Fruit fly (Drosophila melanogaster) whole organism, adult: Measurements from ENCODE around the gene CG4270.

ENCODE experiments used
- CG1620 ChIP-seq: fragments of 200-800 bp; sonication (Bioruptor generic); optimal IDR thresholded peaks from 2 replicates; lab custom pipeline; 2016; ENCODE audit warnings: missing biosample characterization, missing genetic modification characterization
- CG33017 ChIP-seq: fragments of 200-800 bp; sonication (Bioruptor generic); optimal IDR thresholded peaks from 2 replicates; lab custom pipeline; 2018; ENCODE audit warnings: missing biosample characterization, mild to moderate bottlenecking, missing genetic modification characterization, moderate library complexity
- CG5204 ChIP-seq: fragments of 200-800 bp; sonication (Bioruptor generic); optimal IDR thresholded peaks from 2 replicates; lab custom pipeline; 2016; ENCODE audit warnings: missing biosample characterization, missing genetic modification characterization
- CG7101 ChIP-seq: fragments of 200-800 bp; sonication (Bioruptor generic); optimal IDR thresholded peaks from 2 replicates; lab custom pipeline; 2018; ENCODE audit warnings: missing biosample characterization, mild to moderate bottlenecking, missing genetic modification characterization, moderate library complexity
- Clk ChIP-seq: fragments of 200-800 bp; sonication (Bioruptor generic); optimal IDR thresholded peaks from 2 replicates; lab custom pipeline; 2017; ENCODE audit warnings: missing biosample characterization, missing genetic modification characterization
- Crg-1 ChIP-seq: fragments of 200-800 bp; sonication (Bioruptor generic); optimal IDR thresholded peaks from 2 replicates; lab custom pipeline; 2016; ENCODE audit warnings: missing biosample characterization, missing genetic modification characterization
- Hr96 ChIP-seq: fragments of 200-800 bp; sonication (Bioruptor generic); optimal IDR thresholded peaks from 2 replicates; lab custom pipeline; 2016; ENCODE audit warnings: missing biosample characterization, missing genetic modification characterization
- bab1 ChIP-seq: fragments of 200-800 bp; sonication (Bioruptor generic); optimal IDR thresholded peaks from 3 replicates; lab custom pipeline; 2019; ENCODE audit warnings: missing biosample characterization, mild to moderate bottlenecking, missing genetic modification characterization, moderate library complexity
- cic ChIP-seq: fragments of 200-800 bp; sonication (Bioruptor generic); optimal IDR thresholded peaks from 2 replicates; lab custom pipeline; 2017; ENCODE audit warnings: missing biosample characterization, mild to moderate bottlenecking, missing genetic modification characterization, moderate library complexity
- kay ChIP-seq: fragments of 200-800 bp; sonication (Bioruptor generic); peaks from one replicate; lab custom pipeline; 2016; ENCODE audit warnings: missing biosample characterization, missing genetic modification characterization, borderline replicate concordance
- ovo ChIP-seq: fragments of 200-800 bp; sonication (Bioruptor generic); optimal IDR thresholded peaks from 2 replicates; lab custom pipeline; 2016; ENCODE audit warnings: missing biosample characterization, missing genetic modification characterization
- pad ChIP-seq: fragments of 200-800 bp; sonication (Bioruptor generic); optimal IDR thresholded peaks from 3 replicates; lab custom pipeline; 2017; ENCODE audit warnings: missing biosample characterization, missing genetic modification characterization, mild to moderate bottlenecking, moderate library complexity, missing genetic modification reagents
- toe ChIP-seq: fragments of 200-800 bp; sonication (Bioruptor generic); optimal IDR thresholded peaks from 2 replicates; lab custom pipeline; 2016; ENCODE audit warnings: missing biosample characterization, missing genetic modification characterization

- no peak for TF ChIP-seq Clk
- TF ChIP-seq Hr96 (GFP tag; lab: Kevin White, UChicago), result no peak
- no peak for TF ChIP-seq CG5204 (GFP tag; lab: Kevin White, UChicago)
- no peak for TF ChIP-seq toe (GFP tag; lab: Kevin White, UChicago)
- TF ChIP-seq CG7101, result no peak
- TF ChIP-seq ovo (GFP tag; lab: Kevin White, UChicago), result no peak
- no peak for TF ChIP-seq Crg-1 (GFP tag; lab: Kevin White, UChicago)
- TF ChIP-seq bab1 (GFP tag; lab: Kevin White, UChicago), result no peak
- TF ChIP-seq kay (GFP tag; lab: Kevin White, UChicago), result no peak
- TF ChIP-seq pad, result no peak
- TF ChIP-seq cic, result no peak
- TF ChIP-seq CG33017 (tag; lab: Kevin White, UChicago), result no peak
- TF ChIP-seq CG1620, result no peak
Measured at dm6 chr2L:2238151-2238550, 25.1 kb upstream of the CG4270 start, which contains the start of gene Tengl3.
